Worm (Caenorhabditis elegans): ENCODE data around the gene C35B8.3.

C35B8.3 gene

ce11 chrX:9248083-9248805, 34.5 kb downstream of the C35B8.3 start:
- peak in 1 of 2 experiments; percentile 10 for TF ChIP-seq mdl-1 (tag; optimal IDR thresholded peaks at IDR 0.05)
- TF ChIP-seq nhr-20 (tag; optimal IDR thresholded peaks at IDR 0.05): peak; percentile 64
- TF ChIP-seq irx-1 (tag; optimal IDR thresholded peaks at IDR 0.05): no peak
- TF ChIP-seq vab-15 (tag; optimal IDR thresholded peaks at IDR 0.05): no peak
- peak; percentile 71 for TF ChIP-seq blmp-1 (tag; optimal IDR thresholded peaks at IDR 0.05)
- TF ChIP-seq snu-23 (GFP tag; optimal IDR thresholded peaks at IDR 0.05): peak; percentile 47
- TF ChIP-seq lin-35 (GFP tag; optimal IDR thresholded peaks at IDR 0.05): peak in 1 of 2 experiments; percentile 51
- TF ChIP-seq efl-1 (optimal IDR thresholded peaks at IDR 0.05): no peak
- peak in 1 of 2 experiments; percentile 74 for TF ChIP-seq efl-1 (GFP tag; optimal IDR thresholded peaks at IDR 0.05 in 1 of 2)
- TF ChIP-seq nhr-19 (GFP tag; conservative IDR thresholded peaks at IDR 0.05): peak; percentile 27; the same call in 1 of the 2 replicates
- no peak for TF ChIP-seq grh-1 (GFP tag; IDR thresholded peaks at IDR 0.05)
- TF ChIP-seq elt-3 (tag; optimal IDR thresholded peaks at IDR 0.05): peak in 2 of 6 experiments; percentile 6 to 71
- TF ChIP-seq nhr-71 (tag; optimal IDR thresholded peaks at IDR 0.05): peak; percentile 83
- TF ChIP-seq nhr-85 (tag): peak; percentile 91

ce11 chrX:9251488-9251887, 37.8 kb downstream of the C35B8.3 start, which contains the start of gene pes-8:
Gene pes-8, plus strand, starts transcription at chrX:9251788.
- no peak for TF ChIP-seq snpc-4 (tag; optimal IDR thresholded peaks at IDR 0.05)
- TF ChIP-seq nhr-28 (tag; optimal IDR thresholded peaks at IDR 0.05): no peak
- no peak for TF ChIP-seq rnt-1 (tag; optimal IDR thresholded peaks at IDR 0.05)
- no peak for TF ChIP-seq fkh-4 (tag; optimal IDR thresholded peaks at IDR 0.05; ENCODE audit: borderline replicate concordance)
- no peak for TF ChIP-seq nhr-47 (tag; optimal IDR thresholded peaks at IDR 0.05)
- no peak for TF ChIP-seq ztf-4 (tag; optimal IDR thresholded peaks at IDR 0.05)
- TF ChIP-seq fos-1 (tag; optimal IDR thresholded peaks at IDR 0.05): no peak
- TF ChIP-seq nhr-20 (tag; optimal IDR thresholded peaks at IDR 0.05): no peak
- TF ChIP-seq unc-86 (tag; optimal IDR thresholded peaks at IDR 0.05): no peak
- TF ChIP-seq nhr-85 (tag): no peak
- no peak for TF ChIP-seq unc-30 (tag; optimal IDR thresholded peaks at IDR 0.05)

- TF ChIP-seq xbp-1 (tag; optimal IDR thresholded peaks at IDR 0.05): no peak
- TF ChIP-seq ceh-63 (GFP tag; optimal IDR thresholded peaks at IDR 0.05): no peak
- TF ChIP-seq nhr-28 (tag; optimal IDR thresholded peaks at IDR 0.05): no peak
- TF ChIP-seq unc-86 (tag; optimal IDR thresholded peaks at IDR 0.05): no peak
- no peak for TF ChIP-seq mef-2 (tag; optimal IDR thresholded peaks at IDR 0.05)
- no peak for TF ChIP-seq vab-15 (tag; optimal IDR thresholded peaks at IDR 0.05)
These were observed 42.3 kb downstream of the C35B8.3 start for ce11 chrX:9255993-9256392.

DNA sequence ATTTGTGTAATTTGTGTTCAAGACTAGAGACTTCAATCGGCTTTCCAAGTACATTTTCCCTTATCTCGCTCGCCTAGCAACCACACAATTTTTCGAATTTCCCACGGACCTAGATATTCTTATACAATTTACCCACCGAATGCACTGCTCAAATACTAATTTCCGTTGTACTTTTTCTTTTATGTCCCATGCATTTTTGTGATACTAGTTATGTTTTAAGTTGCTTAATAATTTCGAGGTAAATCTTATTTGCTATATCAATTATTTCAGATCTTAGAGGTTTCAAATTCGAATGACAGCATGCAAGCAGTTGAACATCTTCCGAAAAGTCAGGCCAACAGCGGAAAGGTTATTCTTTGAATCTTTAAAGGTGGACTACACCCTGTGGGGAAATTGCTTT, 45.8 kb downstream of the C35B8.3 start, which contains the start of gene F18G5.1:
Gene F18G5.1, plus strand, starts transcription at position 301 of the 400 bp plus-strand sequence.
- no peak for TF ChIP-seq vab-15 (tag; optimal IDR thresholded peaks at IDR 0.05)
- TF ChIP-seq ets-5 (GFP tag; IDR thresholded peaks at IDR 0.05): no peak

- peak; percentile 60 for TF ChIP-seq elt-2 (tag; optimal IDR thresholded peaks at IDR 0.05)
- no peak for TF ChIP-seq C34B4.2 (tag; optimal IDR thresholded peaks at IDR 0.05)
- TF ChIP-seq blmp-1 (tag; optimal IDR thresholded peaks at IDR 0.05): no peak
- no peak for TF ChIP-seq lir-3 (tag; optimal IDR thresholded peaks at IDR 0.05; ENCODE audit: poor library complexity)
- peak; percentile 61 for TF ChIP-seq ama-1 (optimal IDR thresholded peaks at IDR 0.05)
- no peak for TF ChIP-seq F16B12.6 (tag; optimal IDR thresholded peaks at IDR 0.05)
- no peak for TF ChIP-seq nhr-90 (tag; optimal IDR thresholded peaks at IDR 0.05; ENCODE audit: poor library complexity)
These were observed 48.0 kb downstream of the C35B8.3 start for ce11 chrX:9261626-9262189.
